Fruit fly (Drosophila melanogaster) Kc167 (cell line): ENCODE measurements around the gene ND-30.

Source experiments
- Sin3A ChIP-seq: fragments of >200 bp; optimal IDR thresholded peaks from 2 replicates; lab custom pipeline; 2018; ENCODE audit warnings: missing external identifiers
- insv ChIP-seq: fragments of >200 bp; optimal IDR thresholded peaks from 3 replicates; lab custom pipeline; 2018; ENCODE audit warnings: missing external identifiers
- psq ChIP-seq: fragments of >200 bp; optimal IDR thresholded peaks from 2 replicates; lab custom pipeline; 2017; ENCODE audit warnings: missing external identifiers

dm6 chr3L:3166200-3166695, 6.9 kb upstream of the ND-30 start, which contains the start of gene Asciz:
- no peak for TF ChIP-seq insv (lab: Kevin White, UChicago)
- TF ChIP-seq Sin3A, result no peak
- TF ChIP-seq psq (lab: Kevin White, UChicago), result no peak
